Fruit fly (Drosophila melanogaster): ENCODE measurements around the gene Obp22a.

Gene Obp22a

dm6 chr2L:2038253-2038955 lies 46.4 kb upstream of the Obp22a start (continued):
- TF ChIP-seq salr (GFP tag; optimal IDR thresholded peaks at IDR 0.05) (no peak), CG8319 (GFP tag; optimal IDR thresholded peaks at IDR 0.05) (no peak), achi (GFP tag; optimal IDR thresholded peaks at IDR 0.05) (no peak), Hr38 (GFP tag; optimal IDR thresholded peaks at IDR 0.05) (no peak), dsx (GFP tag; optimal IDR thresholded peaks at IDR 0.05; ENCODE audit: poor library complexity, severe bottlenecking) (no peak), acj6 (GFP tag; optimal IDR thresholded peaks at IDR 0.05) (no peak), CG11902 (GFP tag; optimal IDR thresholded peaks at IDR 0.05) (no peak), CG6792 (GFP tag; optimal IDR thresholded peaks at IDR 0.05) (no peak), CG8632 (GFP tag; optimal IDR thresholded peaks at IDR 0.05) (no peak), CG16779 (tag; optimal IDR thresholded peaks at IDR 0.05) (no peak), dac (GFP tag; optimal IDR thresholded peaks at IDR 0.05) (no peak), Sox14 (GFP tag; optimal IDR thresholded peaks at IDR 0.05) (peak; percentile 72), CG6808 (GFP tag; optimal IDR thresholded peaks at IDR 0.05) (no peak), CG31627 (GFP tag; optimal IDR thresholded peaks at IDR 0.05) (no peak), OdsH (GFP tag; optimal IDR thresholded peaks at IDR 0.05) (no peak)

dm6 chr2L:2037551-2038252 lies 45.7 kb upstream of the Obp22a start:
- TF ChIP-seq net (GFP tag; optimal IDR thresholded peaks at IDR 0.05) (peak; percentile 37), svp (GFP tag) (peak; percentile 99), achi (GFP tag; optimal IDR thresholded peaks at IDR 0.05) (no peak), CG9139 (GFP tag; optimal IDR thresholded peaks at IDR 0.05) (peak; percentile 37), CG6854 (GFP tag; optimal IDR thresholded peaks at IDR 0.05) (peak; percentile 49), CG6808 (GFP tag; optimal IDR thresholded peaks at IDR 0.05) (peak; percentile 1), spab (GFP tag; optimal IDR thresholded peaks at IDR 0.05) (no peak), Eip75B (GFP tag; optimal IDR thresholded peaks at IDR 0.05) (peak; percentile 15), CG3032 (tag; optimal IDR thresholded peaks at IDR 0.05) (no peak), ss (GFP tag; optimal IDR thresholded peaks at IDR 0.05) (peak; percentile 54 to 65), Eip78C (GFP tag) (peak; percentile 84), Hr39 (GFP tag; optimal IDR thresholded peaks at IDR 0.05) (peak; percentile 21), esn (GFP tag; optimal IDR thresholded peaks at IDR 0.05) (peak; percentile 3)

dm6 chr2L:2037165-2037550 lies 45.2 kb upstream of the Obp22a start, which contains the start of gene lectin-22C:
Gene lectin-22C (minus strand): TSS chr2L:2037265.
- TF ChIP-seq acj6 (GFP tag; optimal IDR thresholded peaks at IDR 0.05) (no peak), CG7368 (GFP tag; optimal IDR thresholded peaks at IDR 0.05) (no peak), CG34406 (GFP tag; optimal IDR thresholded peaks at IDR 0.05) (no peak), Met (GFP tag; optimal IDR thresholded peaks at IDR 0.05) (no peak), CG8319 (GFP tag; optimal IDR thresholded peaks at IDR 0.05) (no peak), Eip78C (GFP tag) (no peak), vri (GFP tag; optimal IDR thresholded peaks at IDR 0.05) (no peak), CG3919 (GFP tag; optimal IDR thresholded peaks at IDR 0.05) (no peak), salr (GFP tag; optimal IDR thresholded peaks at IDR 0.05) (no peak), Ets96B (tag; optimal IDR thresholded peaks at IDR 0.05) (no peak)

- TF ChIP-seq CG11294 (GFP tag; IDR thresholded peaks at IDR 0.05) (no peak), fkh (GFP tag; optimal IDR thresholded peaks at IDR 0.05) (peak; percentile 25), CG1621 (tag; optimal IDR thresholded peaks at IDR 0.05) (no peak)
Observed at dm6 chr2L:2035941-2036340, 44.0 kb upstream of the Obp22a start, which contains the start of gene CG42296. Gene CG42296 (minus strand): TSS chr2L:2036041.
